Fruit fly (Drosophila melanogaster): Measurements from ENCODE around the gene CG11069.

The CG11069 gene

dm6 chr3R:24893320-24893955 lies 1.1 kb upstream of the CG11069 start (continued):
- TF ChIP-seq HLHmδ (GFP tag; optimal IDR thresholded peaks at IDR 0.05) (no peak), klu (GFP tag; IDR thresholded peaks at IDR 0.05) (peak; percentile 60; the same call in 1 of the 2 replicates), Gsc (GFP tag; IDR thresholded peaks at IDR 0.05) (no peak), lilli (GFP tag; optimal IDR thresholded peaks at IDR 0.05) (peak; percentile 17), Doc2 (GFP tag; IDR thresholded peaks at IDR 0.05) (no peak), CG31441 (GFP tag; IDR thresholded peaks at IDR 0.05) (peak; percentile 97), Scr (GFP tag; IDR thresholded peaks at IDR 0.05; ENCODE audit: partially characterized antibody) (no peak), knrl (GFP tag; IDR thresholded peaks at IDR 0.05; ENCODE audit: partially characterized antibody) (no peak), CG1792 (GFP tag; optimal IDR thresholded peaks at IDR 0.05) (no peak), usp (GFP tag; optimal IDR thresholded peaks at IDR 0.05) (no peak), Usf (GFP tag; optimal IDR thresholded peaks at IDR 0.05) (peak; percentile 29), dm (GFP tag; optimal IDR thresholded peaks at IDR 0.05) (no peak), Mes4 (GFP tag; optimal IDR thresholded peaks at IDR 0.05) (no peak), ro (GFP tag; IDR thresholded peaks at IDR 0.05) (no peak; the same call in 1 of the 2 replicates), Hand (GFP tag; optimal IDR thresholded peaks at IDR 0.05) (no peak), B-H1 (GFP tag; IDR thresholded peaks at IDR 0.05) (peak; percentile 39; the same call in 2 of the 3 replicates), row (GFP tag; IDR thresholded peaks at IDR 0.05) (peak; percentile 78), HHEX (GFP tag; optimal IDR thresholded peaks at IDR 0.05) (peak; percentile 73), cas (GFP tag; IDR thresholded peaks at IDR 0.05) (no peak), CG31224 (GFP tag; IDR thresholded peaks at IDR 0.05) (peak; percentile 37; the same call in 1 of the 2 replicates), croc (GFP tag; conservative IDR thresholded peaks at IDR 0.05) (peak; percentile 74), trem (tag; optimal IDR thresholded peaks at IDR 0.05) (peak; percentile 90), repo (GFP tag; optimal IDR thresholded peaks at IDR 0.05) (no peak), Fer2 (tag; optimal IDR thresholded peaks at IDR 0.05) (peak; percentile 37), bcd (GFP tag; optimal IDR thresholded peaks at IDR 0.05) (peak; percentile 80), CG17359 (tag; optimal IDR thresholded peaks at IDR 0.05) (peak; percentile 85), CG3281 (GFP tag; optimal IDR thresholded peaks at IDR 0.05) (peak; percentile 69), CG3726 (GFP tag; IDR thresholded peaks at IDR 0.05) (no peak), fd3F (GFP tag; optimal IDR thresholded peaks at IDR 0.05) (peak; percentile 45), Dbx (GFP tag; IDR thresholded peaks at IDR 0.05) (0 out of 3 replicates have a peak, but pooled peaks have one; percentile 53), CG12219 (GFP tag; optimal IDR thresholded peaks at IDR 0.05) (peak; percentile 8), nmo (GFP tag; optimal IDR thresholded peaks at IDR 0.05) (peak; percentile 95), CG7963 (GFP tag; IDR thresholded peaks at IDR 0.05; ENCODE audit: partially characterized antibody) (no peak), Vsx1 (GFP tag; optimal IDR thresholded peaks at IDR 0.05) (peak; percentile 56), CG8281 (tag; optimal IDR thresholded peaks at IDR 0.05) (peak; percentile 58), CG32532 (GFP tag; IDR thresholded peaks at IDR 0.05) (peak; percentile 62; the same call in 1 of the 2 replicates), Taf1 (GFP tag; IDR thresholded peaks at IDR 0.05) (no peak), ab (GFP tag; optimal IDR thresholded peaks at IDR 0.05) (no peak), Gug (GFP tag; IDR thresholded peaks at IDR 0.05) (no peak), Ets65A (GFP tag) (peak; percentile 36), CG12155 (GFP tag; optimal IDR thresholded peaks at IDR 0.05) (peak; percentile 53), gt (GFP tag; IDR thresholded peaks at IDR 0.05) (no peak), Ada2b (GFP tag; IDR thresholded peaks at IDR 0.05) (peak; percentile 61), Dll (GFP tag; IDR thresholded peaks at IDR 0.05; ENCODE audit: partially characterized antibody) (no peak), cg (GFP tag; optimal IDR thresholded peaks at IDR 0.05) (no peak), CG3847 (GFP tag; IDR thresholded peaks at IDR 0.05) (peak; percentile 47; the same call in 1 of the 2 replicates), kah (GFP tag; optimal IDR thresholded peaks at IDR 0.05) (peak; percentile 53), CG10274 (GFP tag; optimal IDR thresholded peaks at IDR 0.05) (peak; percentile 2), CoRest (tag; optimal IDR thresholded peaks at IDR 0.05) (peak; percentile 91), CG15479 (GFP tag; optimal IDR thresholded peaks at IDR 0.05) (no peak)
